Worm (Caenorhabditis elegans): ENCODE data around the gene T24B8.3.

The T24B8.3 gene

ce11 chrII:9054604-9055003 is 6.3 kb downstream of the T24B8.3 start, which contains the start of gene chmp-7 (continued):
- peak; percentile 65; the same call in 1 of the 2 replicates for TF ChIP-seq ceh-20 (GFP tag; IDR thresholded peaks at IDR 0.05)
- peak; percentile 76 for TF ChIP-seq nhr-11 (tag; optimal IDR thresholded peaks at IDR 0.05)
- no peak for TF ChIP-seq pha-4 (GFP tag; IDR thresholded peaks at IDR 0.05)
- peak; percentile 89 for TF ChIP-seq pha-4 (tag; optimal IDR thresholded peaks at IDR 0.05)
- TF ChIP-seq ceh-82 (tag; optimal IDR thresholded peaks at IDR 0.05): no peak
- peak; percentile 80 for TF ChIP-seq nhr-6 (tag; optimal IDR thresholded peaks at IDR 0.05)
- peak; percentile 62 to 91 for TF ChIP-seq lsy-2 (tag; optimal IDR thresholded peaks at IDR 0.05)
- TF ChIP-seq unc-130 (GFP tag; optimal IDR thresholded peaks at IDR 0.05): peak; percentile 75
- TF ChIP-seq hmg-1.1 (GFP tag; IDR thresholded peaks at IDR 0.05): peak; percentile 81
- 0 out of 2 replicates have a peak, but pooled peaks have one; percentile 30 for TF ChIP-seq ceh-44 (GFP tag; IDR thresholded peaks at IDR 0.05)
- peak; percentile 64 for TF ChIP-seq dmd-6 (GFP tag; IDR thresholded peaks at IDR 0.05)
- TF ChIP-seq ama-1 (optimal IDR thresholded peaks at IDR 0.05): peak; percentile 71
- peak; percentile 51 for TF ChIP-seq jun-1 (tag; optimal IDR thresholded peaks at IDR 0.05)
- TF ChIP-seq daf-16 (GFP tag; optimal IDR thresholded peaks at IDR 0.05): no peak
- peak; percentile 68 for TF ChIP-seq daf-16 (tag; optimal IDR thresholded peaks at IDR 0.05)
- peak; percentile 77 for TF ChIP-seq hlh-30 (tag; optimal IDR thresholded peaks at IDR 0.05; ENCODE audit: insufficient read depth)
- no peak for TF ChIP-seq unc-62 (GFP tag; optimal IDR thresholded peaks at IDR 0.05 in 1 of 2)
- no peak for TF ChIP-seq unc-62 (tag; optimal IDR thresholded peaks at IDR 0.05)

DNA sequence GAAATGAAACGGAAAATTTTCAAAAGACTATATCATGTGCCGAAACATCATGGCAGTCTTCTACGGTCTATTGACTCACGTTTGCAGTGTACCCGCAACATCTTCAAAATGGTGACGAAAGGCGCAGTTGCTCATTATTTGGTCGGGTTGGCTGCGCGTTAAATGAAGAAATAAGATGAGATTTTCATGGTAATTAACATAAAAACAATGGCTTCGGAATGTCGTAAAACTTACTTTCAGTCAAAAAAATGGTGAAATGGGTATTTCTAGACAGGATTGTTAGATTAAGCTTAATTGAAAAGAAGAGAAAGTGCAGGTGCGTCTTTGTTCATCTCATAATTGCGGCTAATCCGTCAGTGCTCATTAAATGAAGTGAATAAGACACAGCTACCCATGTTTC is 7.4 kb downstream of the T24B8.3 start, which contains the start of gene T24B8.7:
T24B8.7 (minus strand) TSS at position 101 of the 400 bp plus-strand sequence.
- TF ChIP-seq aha-1 (tag): peak; percentile 35
- no peak for TF ChIP-seq arid-1 (GFP tag; conservative IDR thresholded peaks at IDR 0.05)

ce11 chrII:9042059-9042458 is 18.9 kb downstream of the T24B8.3 start:
- no peak for TF ChIP-seq unc-130 (GFP tag; optimal IDR thresholded peaks at IDR 0.05)
- no peak for TF ChIP-seq ces-1 (GFP tag; optimal IDR thresholded peaks at IDR 0.05)
- peak; percentile 0 for TF ChIP-seq nhr-28 (tag; optimal IDR thresholded peaks at IDR 0.05)
- TF ChIP-seq pqm-1 (tag; optimal IDR thresholded peaks at IDR 0.05): peak; percentile 67
- TF ChIP-seq D1046.2 (GFP tag; IDR thresholded peaks at IDR 0.05): no peak
- TF ChIP-seq nhr-41 (GFP tag; IDR thresholded peaks at IDR 0.05): no peak
- peak; percentile 10 for TF ChIP-seq nhr-77 (tag; optimal IDR thresholded peaks at IDR 0.05)
- TF ChIP-seq dve-1 (tag; optimal IDR thresholded peaks at IDR 0.05; ENCODE audit: insufficient read depth): no peak

ce11 chrII:9041306-9041705 is 19.6 kb downstream of the T24B8.3 start, which contains the start of gene F37B12.3:
TSS of gene F37B12.3 (minus strand) at chrII:9041406.
- TF ChIP-seq skn-1 (tag; optimal IDR thresholded peaks at IDR 0.05) (no peak), hif-1 (tag; optimal IDR thresholded peaks at IDR 0.05) (no peak), F37D6.2 (tag; optimal IDR thresholded peaks at IDR 0.05) (no peak), daf-16 (GFP tag; optimal IDR thresholded peaks at IDR 0.05) (no peak), daf-16 (tag; optimal IDR thresholded peaks at IDR 0.05) (no peak), dpl-1 (GFP tag; optimal IDR thresholded peaks at IDR 0.05) (no peak), ces-1 (GFP tag; optimal IDR thresholded peaks at IDR 0.05) (no peak), saeg-2 (GFP tag; IDR thresholded peaks at IDR 0.05) (no peak), daf-8 (GFP tag; IDR thresholded peaks at IDR 0.05) (no peak), mxl-3 (GFP tag; optimal IDR thresholded peaks at IDR 0.05) (no peak), nhr-111 (GFP tag; optimal IDR thresholded peaks at IDR 0.05) (no peak), ceh-62 (tag; optimal IDR thresholded peaks at IDR 0.05) (no peak), vab-7 (GFP tag; IDR thresholded peaks at IDR 0.05) (no peak), lin-38 (GFP tag; IDR thresholded peaks at IDR 0.05) (no peak), spr-3 (GFP tag; optimal IDR thresholded peaks at IDR 0.05) (no peak)
